Worm (Caenorhabditis elegans) whole organism, L2 larva: ENCODE measurements around the gene ZC449.2.

Experiments used
- C34F6.9 ChIP-seq: fragments of 150-350 bp; optimal IDR thresholded peaks from 2 replicates; lab custom pipeline; 2014; ENCODE audit warnings: missing biosample characterization, missing genetic modification characterization
- F13H6.1 ChIP-seq: sonication (generic microtip); optimal IDR thresholded peaks from 2 replicates; lab custom pipeline; 2016; ENCODE audit warnings: missing genetic modification characterization, missing compliant biosample characterization
- R02D3.7 ChIP-seq: fragments of 150-350 bp; optimal IDR thresholded peaks from 2 replicates; lab custom pipeline; 2014; ENCODE audit warnings: missing biosample characterization, missing genetic modification characterization
- aly-2 ChIP-seq: fragments of 150-350 bp; optimal IDR thresholded peaks from 2 replicates; lab custom pipeline; 2014; ENCODE audit warnings: missing biosample characterization, missing genetic modification characterization
- blmp-1 ChIP-seq: sonication (generic microtip); optimal IDR thresholded peaks from 2 replicates; lab custom pipeline; 2017; ENCODE audit warnings: missing genetic modification characterization, mild to moderate bottlenecking, missing compliant biosample characterization, antibody characterized with exemption, moderate library complexity; ENCODE audit not compliant: insufficient read depth
- ceh-16 ChIP-seq: fragments of 150-350 bp; optimal IDR thresholded peaks from 2 replicates; lab custom pipeline; 2014; ENCODE audit warnings: missing biosample characterization, missing genetic modification characterization
- ceh-82 ChIP-seq: fragments of 150-350 bp; optimal IDR thresholded peaks from 2 replicates; lab custom pipeline; 2014; ENCODE audit warnings: missing biosample characterization, missing genetic modification characterization
- crh-2 ChIP-seq: sonication (generic microtip); optimal IDR thresholded peaks from 2 replicates; lab custom pipeline; 2017; ENCODE audit warnings: missing biosample characterization, missing genetic modification characterization
- dmd-4 ChIP-seq: sonication (generic microtip); optimal IDR thresholded peaks from 2 replicates; lab custom pipeline; 2017; ENCODE audit warnings: missing biosample characterization, missing genetic modification characterization
- egl-27 ChIP-seq: sonication (generic microtip); optimal IDR thresholded peaks from 3 replicates; lab custom pipeline; 2017; ENCODE audit warnings: missing biosample characterization, missing genetic modification reagents, missing genetic modification characterization
- elt-1 ChIP-seq: fragments of 150-350 bp; optimal IDR thresholded peaks from 2 replicates; lab custom pipeline; 2014; ENCODE audit warnings: missing biosample characterization, missing genetic modification characterization
- fos-1 ChIP-seq: fragments of 150-350 bp; optimal IDR thresholded peaks from 2 replicates; lab custom pipeline; 2014; ENCODE audit warnings: missing biosample characterization, missing genetic modification characterization
- gmeb-1 ChIP-seq: fragments of 150-350 bp; optimal IDR thresholded peaks from 2 replicates; lab custom pipeline; 2014; ENCODE audit warnings: missing biosample characterization, missing genetic modification characterization
- lin-11 ChIP-seq: fragments of 150-350 bp; sonication (generic microtip); optimal IDR thresholded peaks from 2 replicates; lab custom pipeline; 2014; ENCODE audit warnings: missing biosample characterization, missing genetic modification characterization, inconsistent platforms, mixed read lengths
- lin-13 ChIP-seq: fragments of 150-350 bp; optimal IDR thresholded peaks from 2 replicates; lab custom pipeline; 2014; ENCODE audit warnings: missing biosample characterization, missing genetic modification reagents, missing genetic modification characterization
- lin-39 ChIP-seq: fragments of 150-350 bp; optimal IDR thresholded peaks from 2 replicates; lab custom pipeline; 2014; ENCODE audit warnings: missing biosample characterization, missing genetic modification reagents, missing genetic modification characterization
- lsy-2 ChIP-seq, 2 experiments: fragments of 150-350 bp in 1 of 2; sonication (generic microtip) in 1 of 2; optimal IDR thresholded peaks; 2 replicates each; lab custom pipeline; 2014 to 2017; ENCODE audit warnings: missing biosample characterization in 2 of 2, missing genetic modification characterization in 2 of 2
- mbf-1 ChIP-seq: sonication (generic microtip); optimal IDR thresholded peaks from 2 replicates; lab custom pipeline; 2017; ENCODE audit warnings: missing biosample characterization, missing genetic modification characterization
- mdl-1 ChIP-seq, 2 experiments: fragments of 150-350 bp in 1 of 2; sonication (generic microtip) in 1 of 2; optimal IDR thresholded peaks; 2 replicates each; lab custom pipeline; 2017; ENCODE audit warnings: missing biosample characterization in 2 of 2, missing genetic modification characterization in 2 of 2
- nhr-10 ChIP-seq: sonication (generic microtip); optimal IDR thresholded peaks from 2 replicates; lab custom pipeline; 2017; ENCODE audit warnings: missing biosample characterization, missing genetic modification characterization
- nhr-129 ChIP-seq: fragments of 150-350 bp; optimal IDR thresholded peaks from 2 replicates; lab custom pipeline; 2014; ENCODE audit warnings: missing biosample characterization, missing genetic modification characterization
- nhr-21 ChIP-seq: fragments of 150-350 bp; optimal IDR thresholded peaks from 2 replicates; lab custom pipeline; 2014; ENCODE audit warnings: missing biosample characterization, missing genetic modification characterization
- nhr-23 ChIP-seq: fragments of 150-350 bp; optimal IDR thresholded peaks from 2 replicates; lab custom pipeline; 2014; ENCODE audit warnings: missing biosample characterization, missing genetic modification reagents, missing genetic modification characterization
- nhr-25 ChIP-seq: fragments of 150-350 bp; sonication (generic microtip); optimal IDR thresholded peaks from 3 replicates; lab custom pipeline; 2014; ENCODE audit warnings: missing biosample characterization, missing genetic modification characterization
- nhr-77 ChIP-seq: fragments of 150-350 bp; optimal IDR thresholded peaks from 2 replicates; lab custom pipeline; 2014; ENCODE audit warnings: missing biosample characterization, missing genetic modification characterization
- skn-1 ChIP-seq: sonication (generic microtip); optimal IDR thresholded peaks from 2 replicates; lab custom pipeline; 2017; ENCODE audit warnings: missing biosample characterization, missing genetic modification characterization
- sma-3 ChIP-seq: sonication (generic microtip); optimal IDR thresholded peaks from 2 replicates; lab custom pipeline; 2016; ENCODE audit warnings: missing genetic modification reagents, missing genetic modification characterization, missing compliant biosample characterization
- sma-9 ChIP-seq, 2 experiments: fragments of 150-350 bp in 1 of 2; sonication (generic microtip) in 1 of 2; optimal IDR thresholded peaks; 2 replicates each; lab custom pipeline; 2014 to 2016; ENCODE audit warnings: missing genetic modification characterization in 2 of 2, mild to moderate bottlenecking in 1 of 2, missing biosample characterization in 1 of 2, missing compliant biosample characterization in 1 of 2, missing genetic modification reagents in 1 of 2, moderate library complexity in 1 of 2
- unc-39 ChIP-seq: fragments of 150-350 bp; optimal IDR thresholded peaks from 2 replicates; lab custom pipeline; 2014; ENCODE audit warnings: missing biosample characterization, missing genetic modification characterization
- unc-55 ChIP-seq: fragments of 150-350 bp; sonication (generic microtip); optimal IDR thresholded peaks from 3 replicates; lab custom pipeline; 2014; ENCODE audit warnings: missing biosample characterization, missing genetic modification reagents, missing genetic modification characterization
- unc-62 ChIP-seq: fragments of 150-350 bp; optimal IDR thresholded peaks from 2 replicates; lab custom pipeline; 2014; ENCODE audit warnings: missing biosample characterization, missing genetic modification reagents, missing genetic modification characterization
- zag-1 ChIP-seq: fragments of 150-350 bp; optimal IDR thresholded peaks from 2 replicates; lab custom pipeline; 2014; ENCODE audit warnings: missing biosample characterization, missing genetic modification characterization
- ztf-1 ChIP-seq: fragments of 200-800 bp; sonication (Bioruptor generic); conservative IDR thresholded peaks from 2 replicates; pipeline ENCODE4 v1.3.6; 2022; ENCODE audit warnings: missing genetic modification characterization, missing compliant biosample characterization

Gene ZC449.2

ce11 chrX:5022682-5023081 lies 1.6 kb downstream of the ZC449.2 start:
- TF ChIP-seq nhr-129 (tag; lab: Kevin White, UChicago) (peak; percentile 83), mbf-1 (tag; lab: Kevin White, UChicago) (no peak), nhr-21 (peak; percentile 51), lin-11 (tag; lab: Kevin White, UChicago) (peak; percentile 43), sma-9 (GFP tag; optimal IDR thresholded peaks at IDR 0.05; lab: Kevin White, UChicago) (peak; percentile 73), sma-9 (tag; optimal IDR thresholded peaks at IDR 0.05; lab: Kevin White, UChicago) (no peak), dmd-4 (tag; lab: Kevin White, UChicago) (no peak), lsy-2 (tag; optimal IDR thresholded peaks at IDR 0.05; lab: Kevin White, UChicago) (peak in 1 of 2 experiments; percentile 47), ztf-1 (GFP tag; lab: Robert Waterston, UW) (no peak), mdl-1 (tag; optimal IDR thresholded peaks at IDR 0.05; lab: Kevin White, UChicago) (peak in 1 of 2 experiments; percentile 19), lin-13 (GFP tag; lab: Kevin White, UChicago) (peak; percentile 37), zag-1 (peak; percentile 8), ceh-16 (tag; lab: Kevin White, UChicago) (peak; percentile 23), fos-1 (tag; lab: Kevin White, UChicago) (peak; percentile 54), F13H6.1 (peak; percentile 43), sma-3 (GFP tag; lab: Kevin White, UChicago) (peak; percentile 31), R02D3.7 (tag; lab: Kevin White, UChicago) (no peak), unc-55 (GFP tag; lab: Kevin White, UChicago) (peak; percentile 22), lin-39 (no peak), ceh-82 (tag; lab: Kevin White, UChicago) (no peak), C34F6.9 (tag; lab: Kevin White, UChicago) (peak; percentile 14), crh-2 (peak; percentile 74), skn-1 (no peak)
- TF ChIP-seq, all 48 proteins: peak for 15

- TF ChIP-seq nhr-21 (peak; percentile 32), F13H6.1 (no peak), egl-27 (tag; lab: Kevin White, UChicago) (no peak), lsy-2 (tag; optimal IDR thresholded peaks at IDR 0.05; lab: Kevin White, UChicago) (no peak), skn-1 (no peak)
Observed at ce11 chrX:5024300-5024699, 3.2 kb downstream of the ZC449.2 start, which contains the start of gene ZC449.1. TSS of gene ZC449.1 (plus strand) at chrX:5024420.

ce11 chrX:5026461-5026860 lies 5.4 kb downstream of the ZC449.2 start:
- TF ChIP-seq blmp-1 (tag; lab: Kevin White, UChicago) (no peak), unc-55 (GFP tag; lab: Kevin White, UChicago) (peak; percentile 38)
- TF ChIP-seq, all 48 proteins: peak for 1

DNA sequence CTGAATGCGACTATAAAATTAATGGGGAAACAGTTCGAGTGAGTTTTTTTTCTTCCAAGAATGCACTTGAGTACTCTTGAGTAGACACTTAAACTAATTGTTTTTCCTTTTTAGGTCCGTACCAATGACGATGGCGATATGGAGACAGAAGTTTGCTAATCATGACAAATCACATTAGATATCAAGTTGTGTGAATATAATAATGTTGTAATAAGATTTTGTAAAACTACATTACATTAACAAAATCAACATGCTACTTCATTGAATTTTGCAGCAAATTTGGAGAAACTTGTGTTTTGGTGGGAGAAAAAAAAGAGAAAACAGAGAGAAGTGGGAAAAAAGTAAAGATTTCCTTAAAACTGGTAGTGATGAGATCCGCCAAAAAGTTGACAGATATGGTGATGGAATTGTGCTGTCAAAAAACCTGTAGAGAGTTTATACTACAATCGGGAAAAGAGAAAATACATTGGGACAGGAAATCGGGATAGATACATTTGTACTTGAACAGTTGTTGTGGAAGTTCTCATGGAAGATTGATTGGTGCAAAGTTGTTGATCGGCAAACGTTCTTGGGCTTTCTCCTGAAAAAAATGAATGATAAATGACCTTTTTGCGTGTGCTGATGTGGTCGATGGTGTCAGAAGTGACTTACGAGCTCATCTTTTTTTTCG lies 7.0 kb downstream of the ZC449.2 start:
- TF ChIP-seq ztf-1 (GFP tag; lab: Robert Waterston, UW): no peak
- no peak for TF ChIP-seq mbf-1 (tag; lab: Kevin White, UChicago)
- no peak for TF ChIP-seq nhr-129 (tag; lab: Kevin White, UChicago)
- TF ChIP-seq nhr-77 (tag; lab: Kevin White, UChicago): no peak
- TF ChIP-seq nhr-21: no peak
- no peak for TF ChIP-seq gmeb-1
- peak in 1 of 2 experiments; percentile 19 for TF ChIP-seq lsy-2 (tag; optimal IDR thresholded peaks at IDR 0.05; lab: Kevin White, UChicago)
- no peak for TF ChIP-seq R02D3.7 (tag; lab: Kevin White, UChicago)
- TF ChIP-seq nhr-10 (tag; lab: Kevin White, UChicago): no peak
- peak; percentile 50 for TF ChIP-seq sma-9 (GFP tag; optimal IDR thresholded peaks at IDR 0.05; lab: Kevin White, UChicago)
- TF ChIP-seq sma-9 (tag; optimal IDR thresholded peaks at IDR 0.05; lab: Kevin White, UChicago): no peak

- no peak for TF ChIP-seq blmp-1 (tag; lab: Kevin White, UChicago)
- no peak for TF ChIP-seq ceh-16 (tag; lab: Kevin White, UChicago)
- no peak for TF ChIP-seq sma-3 (GFP tag; lab: Kevin White, UChicago)
- no peak for TF ChIP-seq nhr-23 (tag; lab: Kevin White, UChicago)
- TF ChIP-seq lin-39: no peak
- no peak for TF ChIP-seq unc-62 (GFP tag; lab: Kevin White, UChicago)
- TF ChIP-seq aly-2 (tag; lab: Kevin White, UChicago): no peak
- no peak for TF ChIP-seq zag-1
- TF ChIP-seq nhr-21: no peak
- TF ChIP-seq C34F6.9 (tag; lab: Kevin White, UChicago): no peak
- no peak for TF ChIP-seq lsy-2 (tag; optimal IDR thresholded peaks at IDR 0.05; lab: Kevin White, UChicago)
- TF ChIP-seq sma-9 (GFP tag; optimal IDR thresholded peaks at IDR 0.05; lab: Kevin White, UChicago): no peak
- no peak for TF ChIP-seq sma-9 (tag; optimal IDR thresholded peaks at IDR 0.05; lab: Kevin White, UChicago)
- no peak for TF ChIP-seq nhr-25 (tag; lab: Kevin White, UChicago)
- no peak for TF ChIP-seq mbf-1 (tag; lab: Kevin White, UChicago)
- no peak for TF ChIP-seq unc-39 (tag; lab: Kevin White, UChicago)
- no peak for TF ChIP-seq elt-1 (tag; lab: Kevin White, UChicago)
Observed at ce11 chrX:5028593-5028955, 7.5 kb downstream of the ZC449.2 start.
